Worm (Caenorhabditis elegans) whole organism, late embryonic: Measurements from ENCODE around the gene F54E7.6.

Experiments
- C38D4.7 ChIP-seq: fragments of 200-800 bp; sonication (Bioruptor generic); optimal IDR thresholded peaks from 2 replicates; lab custom pipeline; 2018; ENCODE audit warnings: mild to moderate bottlenecking, missing genetic modification characterization, moderate library complexity, missing compliant biosample characterization
- K02D7.2 ChIP-seq: sonication (generic microtip); optimal IDR thresholded peaks from 2 replicates; lab custom pipeline; 2017; ENCODE audit warnings: mild to moderate bottlenecking, missing genetic modification characterization, missing compliant biosample characterization
- Y22D7AL.16 ChIP-seq: sonication (generic microtip); optimal IDR thresholded peaks from 2 replicates; lab custom pipeline; 2016; ENCODE audit warnings: missing genetic modification characterization, missing compliant biosample characterization
- ceh-14 ChIP-seq: sonication (generic microtip); optimal IDR thresholded peaks from 2 replicates; lab custom pipeline; 2016; ENCODE audit warnings: missing genotype, missing genetic modification characterization, missing compliant biosample characterization
- ceh-18 ChIP-seq: sonication (generic microtip); optimal IDR thresholded peaks from 2 replicates; lab custom pipeline; 2016; ENCODE audit warnings: missing genetic modification characterization, missing compliant biosample characterization
- ceh-2 ChIP-seq: sonication (generic microtip); optimal IDR thresholded peaks from 2 replicates; lab custom pipeline; 2016; ENCODE audit warnings: missing genotype, missing genetic modification characterization, missing compliant biosample characterization
- ceh-30 ChIP-seq: fragments of 150-350 bp; optimal IDR thresholded peaks from 2 replicates; lab custom pipeline; 2014; ENCODE audit warnings: missing biosample characterization, missing genetic modification characterization
- ceh-31 ChIP-seq: sonication (generic microtip); optimal IDR thresholded peaks from 2 replicates; lab custom pipeline; 2016; ENCODE audit warnings: missing genetic modification characterization, missing compliant biosample characterization
- ceh-34 ChIP-seq: sonication (generic microtip); optimal IDR thresholded peaks from 2 replicates; lab custom pipeline; 2016; ENCODE audit warnings: mild to moderate bottlenecking, missing genetic modification characterization, missing compliant biosample characterization
- ceh-45 ChIP-seq: fragments of 200-800 bp; sonication (Bioruptor generic); IDR thresholded peaks from 2 replicates; pipeline ENCODE4 v1.3.6; 2022; ENCODE audit warnings: missing genetic modification reagents, missing genetic modification characterization, missing compliant biosample characterization
- ceh-6 ChIP-seq: fragments of 200-800 bp; sonication (Bioruptor generic); optimal IDR thresholded peaks from 2 replicates; lab custom pipeline; 2018; ENCODE audit warnings: mild to moderate bottlenecking, missing genetic modification characterization, missing compliant biosample characterization
- ceh-9 ChIP-seq: sonication (generic microtip); optimal IDR thresholded peaks from 2 replicates; lab custom pipeline; 2016; ENCODE audit warnings: mild to moderate bottlenecking, missing genetic modification characterization, inconsistent platforms, missing compliant biosample characterization
- dmd-4 ChIP-seq: sonication (generic microtip); optimal IDR thresholded peaks from 2 replicates; lab custom pipeline; 2016; ENCODE audit warnings: borderline replicate concordance, missing genetic modification characterization, missing compliant biosample characterization
- dve-1 ChIP-seq: sonication (generic microtip); optimal IDR thresholded peaks from 2 replicates; lab custom pipeline; 2017; ENCODE audit warnings: antibody characterized with exemption, mild to moderate bottlenecking, missing genetic modification characterization, missing compliant biosample characterization
- elt-2 ChIP-seq: sonication (generic microtip); optimal IDR thresholded peaks from 2 replicates; lab custom pipeline; 2016; ENCODE audit warnings: missing genetic modification reagents, missing genetic modification characterization, missing compliant biosample characterization
- ets-4 ChIP-seq: sonication (generic microtip); optimal IDR thresholded peaks from 2 replicates; lab custom pipeline; 2016; ENCODE audit warnings: missing genetic modification characterization, missing compliant biosample characterization
- eyg-1 ChIP-seq: sonication (generic microtip); optimal IDR thresholded peaks from 2 replicates; lab custom pipeline; 2016; ENCODE audit warnings: missing genotype, missing genetic modification characterization, missing compliant biosample characterization
- fkh-6 ChIP-seq: sonication (generic microtip); optimal IDR thresholded peaks from 2 replicates; lab custom pipeline; 2016; ENCODE audit warnings: missing genetic modification characterization, missing compliant biosample characterization
- gmeb-2 ChIP-seq: sonication (generic microtip); optimal IDR thresholded peaks from 2 replicates; lab custom pipeline; 2016; ENCODE audit warnings: missing genetic modification characterization, inconsistent platforms, missing compliant biosample characterization
- hlh-13 ChIP-seq: fragments of 200-800 bp; sonication (Bioruptor generic); optimal IDR thresholded peaks from 2 replicates; lab custom pipeline; 2018; ENCODE audit warnings: mild to moderate bottlenecking, missing genetic modification characterization, missing compliant biosample characterization
- hlh-6 ChIP-seq: sonication (generic microtip); optimal IDR thresholded peaks from 2 replicates; lab custom pipeline; 2016; ENCODE audit warnings: missing genotype, missing genetic modification characterization, missing compliant biosample characterization
- nfya-1 ChIP-seq: sonication (generic microtip); optimal IDR thresholded peaks from 2 replicates; lab custom pipeline; 2017; ENCODE audit warnings: missing genetic modification characterization, mild to moderate bottlenecking, missing compliant biosample characterization, antibody characterized with exemption, moderate library complexity
- odd-2 ChIP-seq: sonication (generic microtip); optimal IDR thresholded peaks from 2 replicates; lab custom pipeline; 2017; ENCODE audit warnings: antibody characterized with exemption, mild to moderate bottlenecking, missing genetic modification characterization, missing compliant biosample characterization
- pag-3 ChIP-seq: sonication (generic microtip); optimal IDR thresholded peaks from 2 replicates; lab custom pipeline; 2016; ENCODE audit warnings: missing compliant biosample characterization, missing genetic modification characterization, borderline replicate concordance
- pqm-1 ChIP-seq: sonication (generic microtip); optimal IDR thresholded peaks from 2 replicates; lab custom pipeline; 2016; ENCODE audit warnings: missing genetic modification characterization, missing compliant biosample characterization
- pros-1 ChIP-seq: fragments of 150-350 bp; optimal IDR thresholded peaks from 2 replicates; lab custom pipeline; 2014; ENCODE audit warnings: missing biosample characterization, missing genetic modification reagents, missing genetic modification characterization
- ref-2 ChIP-seq: sonication (generic microtip); optimal IDR thresholded peaks from 2 replicates; lab custom pipeline; 2016; ENCODE audit warnings: missing genetic modification characterization, missing compliant biosample characterization
- sox-2 ChIP-seq: fragments of 200-800 bp; sonication (Bioruptor generic); IDR thresholded peaks from 2 replicates; pipeline ENCODE4 v1.3.6; 2022; ENCODE audit warnings: missing genetic modification reagents, missing genetic modification characterization, missing compliant biosample characterization
- tbx-2 ChIP-seq: sonication (generic microtip); optimal IDR thresholded peaks from 2 replicates; lab custom pipeline; 2016; ENCODE audit warnings: missing genetic modification characterization, missing compliant biosample characterization
- tbx-7 ChIP-seq: sonication (generic microtip); optimal IDR thresholded peaks from 2 replicates; lab custom pipeline; 2016; ENCODE audit warnings: missing genotype, missing genetic modification characterization, missing compliant biosample characterization
- unc-3 ChIP-seq, 2 experiments: fragments of 200-800 bp in 1 of 2; sonication (Bioruptor generic) in 1 of 2; sonication (generic microtip) in 1 of 2; conservative IDR thresholded peaks in 1 of 2; optimal IDR thresholded peaks in 1 of 2; 2 replicates each; pipeline versions ENCODE4 v1.3.6 to Lab custom; 2016 to 2022; ENCODE audit warnings: missing compliant biosample characterization in 2 of 2, missing genetic modification characterization in 2 of 2, missing genetic modification reagents in 1 of 2
- unc-42 ChIP-seq: sonication (generic microtip); optimal IDR thresholded peaks from 2 replicates; lab custom pipeline; 2016; ENCODE audit warnings: missing genotype, missing genetic modification characterization, missing compliant biosample characterization
- unc-55 ChIP-seq: sonication (generic microtip); optimal IDR thresholded peaks from 2 replicates; lab custom pipeline; 2017; ENCODE audit warnings: missing biosample characterization, missing genetic modification reagents, missing genetic modification characterization
- zip-5 ChIP-seq: sonication (generic microtip); optimal IDR thresholded peaks from 2 replicates; lab custom pipeline; 2016; ENCODE audit warnings: missing genetic modification characterization, missing compliant biosample characterization
- ztf-16 ChIP-seq: sonication (generic microtip); optimal IDR thresholded peaks from 2 replicates; lab custom pipeline; 2017; ENCODE audit warnings: missing genetic modification characterization, missing compliant biosample characterization

Gene F54E7.6

ce11 chrIII:5691826-5692225 is 30.9 kb upstream of the F54E7.6 start:
- TF ChIP-seq zip-5 (no peak), elt-2 (no peak), ztf-16 (tag; lab: Kevin White, UChicago) (no peak), C38D4.7 (no peak), ceh-9 (tag; lab: Kevin White, UChicago) (no peak), unc-3 (GFP tag; conservative IDR thresholded peaks at IDR 0.05; lab: Robert Waterston, UW) (no peak), unc-3 (tag; optimal IDR thresholded peaks at IDR 0.05; lab: Kevin White, UChicago) (no peak), odd-2 (no peak), ceh-14 (tag; lab: Kevin White, UChicago) (no peak), K02D7.2 (tag; lab: Kevin White, UChicago) (no peak), pros-1 (no peak), tbx-7 (tag; lab: Kevin White, UChicago) (no peak), ceh-34 (tag; lab: Kevin White, UChicago) (no peak), hlh-6 (tag; lab: Kevin White, UChicago) (no peak), dve-1 (tag; lab: Kevin White, UChicago) (no peak), pag-3 (tag; lab: Kevin White, UChicago) (no peak), sox-2 (GFP tag; lab: Robert Waterston, UW) (no peak), ceh-45 (no peak), eyg-1 (tag; lab: Kevin White, UChicago) (no peak), Y22D7AL.16 (tag; lab: Kevin White, UChicago) (no peak), ceh-6 (no peak)
- TF ChIP-seq, all 69 proteins: peak for 0

- no peak for TF ChIP-seq ref-2 (tag; lab: Kevin White, UChicago)
- peak; percentile 20 for TF ChIP-seq ceh-14 (tag; lab: Kevin White, UChicago)
- TF ChIP-seq ceh-18 (tag; lab: Kevin White, UChicago): peak; percentile 31
- peak; percentile 32 for TF ChIP-seq nfya-1 (tag; lab: Kevin White, UChicago)
- TF ChIP-seq ceh-30 (tag; lab: Kevin White, UChicago): no peak
- no peak for TF ChIP-seq gmeb-2 (tag; lab: Kevin White, UChicago)
- no peak for TF ChIP-seq dmd-4
- peak; percentile 25 for TF ChIP-seq ceh-2
- TF ChIP-seq pqm-1 (tag; lab: Kevin White, UChicago): no peak
- TF ChIP-seq ceh-31 (tag; lab: Kevin White, UChicago): peak; percentile 24
- TF ChIP-seq fkh-6 (tag; lab: Kevin White, UChicago): no peak
- TF ChIP-seq ceh-34 (tag; lab: Kevin White, UChicago): peak; percentile 29
- no peak for TF ChIP-seq pag-3 (tag; lab: Kevin White, UChicago)
- peak; percentile 50 for TF ChIP-seq tbx-2 (tag; lab: Kevin White, UChicago)
- peak; percentile 36 for TF ChIP-seq ets-4
- TF ChIP-seq Y22D7AL.16 (tag; lab: Kevin White, UChicago): no peak
Observed at ce11 chrIII:5688246-5688645, 27.4 kb upstream of the F54E7.6 start.

- TF ChIP-seq Y22D7AL.16 (tag; lab: Kevin White, UChicago): no peak
Observed at ce11 chrIII:5683998-5684397, 23.1 kb upstream of the F54E7.6 start, which contains the start of gene rcan-1. Gene rcan-1 (minus strand): TSS chrIII:5684098.

- TF ChIP-seq unc-55 (GFP tag; lab: Kevin White, UChicago) (no peak), unc-42 (tag; lab: Kevin White, UChicago) (no peak), tbx-7 (tag; lab: Kevin White, UChicago) (no peak), hlh-13 (no peak)
Observed at ce11 chrIII:5680141-5680540, 19.3 kb upstream of the F54E7.6 start, which contains the start of gene pst-2. Gene pst-2 (plus strand): TSS chrIII:5680433.
